Fruit fly (Drosophila melanogaster) whole organism: Measurements from ENCODE around the gene CG14721.

ENCODE experiments used
- CG8478 ChIP-seq: fragments of >200 bp; optimal IDR thresholded peaks from 2 replicates; lab custom pipeline; 2018; ENCODE audit warnings: inconsistent platforms
- EcR ChIP-seq, 2 experiments: fragments of >200 bp; optimal IDR thresholded peaks; 2 replicates each; lab custom pipeline; 2017; ENCODE audit warnings: missing biosample characterization in 2 of 2, missing genetic modification characterization in 2 of 2, missing genetic modification reagents in 2 of 2

dm6 chr3R:11688055-11688454, 47.2 kb upstream of the CG14721 start, which contains the start of gene CG6834:
- no peak for TF ChIP-seq CG8478 (lab: Kevin White, UChicago)
- TF ChIP-seq EcR (GFP tag; optimal IDR thresholded peaks at IDR 0.05; lab: Kevin White, UChicago): no peak
